Worm (Caenorhabditis elegans) whole organism, L1 larva: ENCODE results near the gene lec-7.

Source experiments
- ceh-63 ChIP-seq: fragments of 200-800 bp; sonication (Bioruptor generic); optimal IDR thresholded peaks from 2 replicates; lab custom pipeline; 2018; ENCODE audit warnings: mild to moderate bottlenecking, missing genetic modification characterization, missing compliant biosample characterization
- ces-1 ChIP-seq: fragments of 150-350 bp; optimal IDR thresholded peaks from 2 replicates; lab custom pipeline; 2014; ENCODE audit warnings: missing biosample characterization, missing genetic modification reagents, missing genetic modification characterization
- elt-2 ChIP-seq: sonication (generic microtip); optimal IDR thresholded peaks from 2 replicates; lab custom pipeline; 2016; ENCODE audit warnings: missing genetic modification characterization, mild to moderate bottlenecking, inconsistent platforms, missing compliant biosample characterization, missing genetic modification reagents
- lin-39 ChIP-seq: fragments of 150-350 bp; optimal IDR thresholded peaks from 2 replicates; lab custom pipeline; 2014; ENCODE audit warnings: missing biosample characterization, missing genetic modification reagents, missing genetic modification characterization
- pqm-1 ChIP-seq: sonication (generic microtip); optimal IDR thresholded peaks from 3 replicates; lab custom pipeline; 2017; ENCODE audit warnings: missing biosample characterization, missing genetic modification characterization
- skn-1 ChIP-seq: fragments of 150-350 bp; optimal IDR thresholded peaks from 2 replicates; lab custom pipeline; 2014; ENCODE audit warnings: missing biosample characterization, missing genetic modification characterization
- unc-62 ChIP-seq: fragments of 150-350 bp; optimal IDR thresholded peaks from 2 replicates; lab custom pipeline; 2014; ENCODE audit warnings: missing biosample characterization, missing genetic modification reagents, missing genetic modification characterization

- no peak for TF ChIP-seq ces-1 (GFP tag; lab: Kevin White, UChicago)
- no peak for TF ChIP-seq pqm-1
- no peak for TF ChIP-seq elt-2
- TF ChIP-seq lin-39 = peak; percentile 72
- no peak for TF ChIP-seq ceh-63
- TF ChIP-seq unc-62 (GFP tag; lab: Kevin White, UChicago) = no peak
- no peak for TF ChIP-seq skn-1 (tag; lab: Kevin White, UChicago)
Measured at ce11 chrX:9840864-9841263, 11.0 kb upstream of the lec-7 start.
